Worm (Caenorhabditis elegans) whole organism, L4 larva: ENCODE data around the gene cdh-8.

Experiments
- D1046.2 ChIP-seq: fragments of 200-800 bp; sonication (Bioruptor generic); IDR thresholded peaks from 2 replicates; pipeline ENCODE4 v1.3.6; 2022; ENCODE audit warnings: missing genetic modification characterization, missing compliant biosample characterization
- F26F4.8 ChIP-seq: fragments of 200-800 bp; sonication (Bioruptor generic); conservative IDR thresholded peaks from 2 replicates; pipeline ENCODE4 v1.3.6; 2022; ENCODE audit warnings: missing genetic modification characterization, missing compliant biosample characterization
- F37D6.2 ChIP-seq: sonication (generic microtip); optimal IDR thresholded peaks from 2 replicates; lab custom pipeline; 2016; ENCODE audit warnings: mild to moderate bottlenecking, missing genetic modification characterization, missing compliant biosample characterization
- F44E2.7 ChIP-seq: fragments of 200-800 bp; sonication (Bioruptor generic); IDR thresholded peaks from 2 replicates; pipeline ENCODE4 v2.1.2; 2022; ENCODE audit warnings: missing genetic modification characterization, missing compliant biosample characterization
- Y105C5A.15 ChIP-seq: fragments of 200-800 bp; sonication (Bioruptor generic); IDR thresholded peaks from 2 replicates; pipeline ENCODE4 v1.3.6; 2022; ENCODE audit warnings: missing genetic modification characterization, missing compliant biosample characterization
- Y5F2A.4 ChIP-seq: fragments of 200-800 bp; sonication (Bioruptor generic); optimal IDR thresholded peaks from 2 replicates; lab custom pipeline; 2018; ENCODE audit warnings: mild to moderate bottlenecking, missing genetic modification characterization, missing compliant biosample characterization
- ZK546.5 ChIP-seq, 2 experiments: sonication (generic microtip); optimal IDR thresholded peaks; 2 replicates each; lab custom pipeline; 2017; ENCODE audit warnings: missing biosample characterization in 2 of 2, missing genetic modification characterization in 2 of 2
- aha-1 ChIP-seq: fragments of 150-350 bp; peaks from one replicate; lab custom pipeline; 2014; ENCODE audit warnings: missing biosample characterization, missing genetic modification characterization
- ceh-20 ChIP-seq: fragments of 200-800 bp; sonication (Bioruptor generic); IDR thresholded peaks from 2 replicates; pipeline ENCODE4 v1.3.6; 2022; ENCODE audit warnings: missing genetic modification reagents, missing genetic modification characterization, missing compliant biosample characterization
- ceh-28 ChIP-seq: fragments of 150-350 bp; optimal IDR thresholded peaks from 2 replicates; lab custom pipeline; 2014; ENCODE audit warnings: missing biosample characterization, missing genetic modification reagents, missing genetic modification characterization
- ceh-32 ChIP-seq: sonication (generic microtip); optimal IDR thresholded peaks from 2 replicates; lab custom pipeline; 2016; ENCODE audit warnings: mild to moderate bottlenecking, missing genetic modification characterization, missing compliant biosample characterization; ENCODE audit not compliant: poor library complexity
- ceh-44 ChIP-seq: fragments of 200-800 bp; sonication (Bioruptor generic); IDR thresholded peaks from 2 replicates; pipeline ENCODE4 v1.3.6; 2022; ENCODE audit warnings: missing genetic modification reagents, missing genetic modification characterization, missing compliant biosample characterization
- ctbp-1 ChIP-seq: fragments of 200-800 bp; sonication (Bioruptor generic); IDR thresholded peaks from 2 replicates; pipeline ENCODE4 v1.3.6; 2022; ENCODE audit warnings: missing genetic modification reagents, missing genetic modification characterization, missing compliant biosample characterization
- daf-16 ChIP-seq, 3 experiments: sonication (generic microtip); optimal IDR thresholded peaks; 2 replicates each; lab custom pipeline; 2016 to 2017; ENCODE audit warnings: missing genetic modification characterization in 3 of 3, missing genetic modification reagents in 3 of 3, mild to moderate bottlenecking in 2 of 3, missing compliant biosample characterization in 2 of 3, missing biosample characterization in 1 of 3, moderate library complexity in 1 of 3
- daf-8 ChIP-seq: fragments of 200-800 bp; sonication (Bioruptor generic); IDR thresholded peaks from 2 replicates; pipeline ENCODE4 v1.3.6; 2022; ENCODE audit warnings: missing genetic modification characterization, missing compliant biosample characterization
- dpl-1 ChIP-seq: fragments of 150-350 bp; optimal IDR thresholded peaks from 2 replicates; lab custom pipeline; 2014; ENCODE audit warnings: missing biosample characterization, missing genetic modification reagents, missing genetic modification characterization
- duxl-1 ChIP-seq: sonication (generic microtip); optimal IDR thresholded peaks from 2 replicates; lab custom pipeline; 2016; ENCODE audit warnings: mild to moderate bottlenecking, missing genetic modification characterization, moderate library complexity, missing compliant biosample characterization; ENCODE audit not compliant: poor library complexity
- dve-1 ChIP-seq: sonication (generic microtip); optimal IDR thresholded peaks from 2 replicates; lab custom pipeline; 2017; ENCODE audit warnings: antibody characterized with exemption, mild to moderate bottlenecking, missing genetic modification characterization, missing compliant biosample characterization; ENCODE audit not compliant: insufficient read depth
- gei-8 ChIP-seq: fragments of 200-800 bp; sonication (Bioruptor generic); optimal IDR thresholded peaks from 2 replicates; lab custom pipeline; 2018; ENCODE audit warnings: mild to moderate bottlenecking, missing genetic modification characterization, missing compliant biosample characterization
- hif-1 ChIP-seq, 2 experiments: sonication (generic microtip); optimal IDR thresholded peaks; 2 replicates each; lab custom pipeline; 2016 to 2017; ENCODE audit warnings: missing compliant biosample characterization in 2 of 2, missing genetic modification characterization in 2 of 2, missing genetic modification reagents in 2 of 2, missing genotype in 2 of 2, mild to moderate bottlenecking in 1 of 2
- hlh-11 ChIP-seq: fragments of 200-800 bp; sonication (Bioruptor generic); optimal IDR thresholded peaks from 2 replicates; lab custom pipeline; 2018; ENCODE audit warnings: mild to moderate bottlenecking, missing genetic modification characterization, missing compliant biosample characterization
- hlh-30 ChIP-seq: sonication (generic microtip); optimal IDR thresholded peaks from 2 replicates; lab custom pipeline; 2017; ENCODE audit warnings: antibody characterized with exemption, mild to moderate bottlenecking, missing genetic modification characterization, missing compliant biosample characterization; ENCODE audit not compliant: insufficient read depth
- lin-15B ChIP-seq: fragments of 150-350 bp; sonication (generic microtip); optimal IDR thresholded peaks from 3 replicates; lab custom pipeline; 2014; ENCODE audit warnings: missing biosample characterization, missing genetic modification characterization
- lsy-2 ChIP-seq, 2 experiments: fragments of 150-350 bp in 1 of 2; sonication (generic microtip) in 1 of 2; optimal IDR thresholded peaks; 2 replicates each; lab custom pipeline; 2014 to 2017; ENCODE audit warnings: missing biosample characterization in 2 of 2, missing genetic modification characterization in 2 of 2
- madf-9 ChIP-seq: fragments of 200-800 bp; sonication (Bioruptor generic); conservative IDR thresholded peaks from 2 replicates; pipeline ENCODE4 v1.3.6; 2022; ENCODE audit warnings: missing genetic modification reagents, missing genetic modification characterization, missing compliant biosample characterization
- mdl-1 ChIP-seq, 2 experiments: fragments of 150-350 bp in 1 of 2; sonication (generic microtip) in 1 of 2; optimal IDR thresholded peaks; 2 replicates each; lab custom pipeline; 2014 to 2017; ENCODE audit warnings: missing biosample characterization in 2 of 2, missing genetic modification characterization in 2 of 2
- mep-1 ChIP-seq: fragments of 150-350 bp; sonication (generic microtip); optimal IDR thresholded peaks from 3 replicates; lab custom pipeline; 2014; ENCODE audit warnings: missing biosample characterization, missing genetic modification characterization
- mes-2 ChIP-seq: sonication (generic microtip); optimal IDR thresholded peaks from 2 replicates; lab custom pipeline; 2016; ENCODE audit warnings: missing genotype, mild to moderate bottlenecking, missing genetic modification characterization, missing compliant biosample characterization; ENCODE audit not compliant: poor library complexity, severe bottlenecking
- nhr-10 ChIP-seq: fragments of 150-350 bp; optimal IDR thresholded peaks from 2 replicates; lab custom pipeline; 2014; ENCODE audit warnings: missing biosample characterization, missing genetic modification characterization
- nhr-237 ChIP-seq: sonication (generic microtip); optimal IDR thresholded peaks from 2 replicates; lab custom pipeline; 2017; ENCODE audit warnings: missing biosample characterization, missing genetic modification characterization
- nhr-25 ChIP-seq: sonication (generic microtip); optimal IDR thresholded peaks from 2 replicates; lab custom pipeline; 2017; ENCODE audit warnings: missing genetic modification characterization, mild to moderate bottlenecking, missing compliant biosample characterization, antibody characterized with exemption, moderate library complexity, borderline replicate concordance; ENCODE audit not compliant: insufficient read depth
- nhr-41 ChIP-seq: fragments of 200-800 bp; sonication (Bioruptor generic); IDR thresholded peaks from 2 replicates; pipeline ENCODE4 v1.3.6; 2022; ENCODE audit warnings: missing genetic modification reagents, missing genetic modification characterization, missing compliant biosample characterization
- nhr-42 ChIP-seq: fragments of 200-800 bp; sonication (Bioruptor generic); IDR thresholded peaks from 2 replicates; pipeline ENCODE4 v1.3.6; 2022; ENCODE audit warnings: missing genetic modification characterization, missing compliant biosample characterization
- pqm-1 ChIP-seq: sonication (generic microtip); optimal IDR thresholded peaks from 2 replicates; lab custom pipeline; 2017; ENCODE audit warnings: missing biosample characterization, missing genetic modification characterization
- rbr-2 ChIP-seq: sonication (generic microtip); optimal IDR thresholded peaks from 2 replicates; lab custom pipeline; 2016; ENCODE audit warnings: missing genotype, missing genetic modification characterization, missing compliant biosample characterization
- saeg-2 ChIP-seq: fragments of 200-800 bp; sonication (Bioruptor generic); IDR thresholded peaks from 2 replicates; pipeline ENCODE4 v1.3.6; 2022; ENCODE audit warnings: missing genetic modification reagents, missing genetic modification characterization, missing compliant biosample characterization
- set-16 ChIP-seq: fragments of 200-800 bp; sonication (Bioruptor generic); IDR thresholded peaks from 2 replicates; pipeline ENCODE4 v1.3.6; 2022; ENCODE audit warnings: missing genetic modification reagents, missing genetic modification characterization, missing compliant biosample characterization
- snpc-1.2 ChIP-seq: fragments of 200-800 bp; sonication (Bioruptor generic); IDR thresholded peaks from 2 replicates; pipeline ENCODE4 v1.3.6; 2022; ENCODE audit warnings: missing genetic modification reagents, missing genetic modification characterization, missing compliant biosample characterization
- tag-97 ChIP-seq: fragments of 200-800 bp; sonication (Bioruptor generic); IDR thresholded peaks from 2 replicates; pipeline ENCODE4 v1.3.6; 2022; ENCODE audit warnings: missing genetic modification characterization, missing compliant biosample characterization
- unc-130 ChIP-seq: sonication (generic microtip); optimal IDR thresholded peaks from 2 replicates; lab custom pipeline; 2016; ENCODE audit warnings: missing genetic modification reagents, missing genetic modification characterization, missing compliant biosample characterization
- unc-39 ChIP-seq: sonication (generic microtip); optimal IDR thresholded peaks from 2 replicates; lab custom pipeline; 2017; ENCODE audit warnings: missing biosample characterization, missing genetic modification characterization
- unc-62 ChIP-seq, 3 experiments: fragments of 150-350 bp in 1 of 3; sonication (generic microtip); optimal IDR thresholded peaks in 2 of 3; peaks in 1 of 3; 1 replicate in 1 of 3; 2 replicates in 2 of 3; lab custom pipeline; 2014 to 2017; ENCODE audit warnings: missing biosample characterization in 3 of 3, missing genetic modification characterization in 3 of 3, missing genetic modification reagents in 3 of 3, missing genotype in 1 of 3
- zip-11 ChIP-seq: fragments of 200-800 bp; sonication (Bioruptor generic); IDR thresholded peaks from 2 replicates; pipeline ENCODE4 v1.3.6; 2022; ENCODE audit warnings: missing genetic modification characterization, missing compliant biosample characterization
- zip-2 ChIP-seq: fragments of 150-350 bp; optimal IDR thresholded peaks from 2 replicates; lab custom pipeline; 2014; ENCODE audit warnings: missing biosample characterization, missing genetic modification characterization
- ztf-11 ChIP-seq: fragments of 150-350 bp; optimal IDR thresholded peaks from 2 replicates; lab custom pipeline; 2014; ENCODE audit warnings: missing biosample characterization, missing genetic modification characterization

cdh-8 gene

ce11 chrIV:343279-343678 is 3.7 kb downstream of the cdh-8 start:
- TF ChIP-seq rbr-2 = no peak
- peak in 1 of 2 experiments; percentile 74 for TF ChIP-seq unc-62 (GFP tag; optimal IDR thresholded peaks at IDR 0.05 in 1 of 2; lab: Kevin White, UChicago)
- TF ChIP-seq unc-62 (tag; optimal IDR thresholded peaks at IDR 0.05; lab: Kevin White, UChicago) = no peak

ce11 chrIV:364983-365382 is 25.4 kb downstream of the cdh-8 start:
- TF ChIP-seq hlh-11 (peak; percentile 27), hif-1 (tag; optimal IDR thresholded peaks at IDR 0.05; lab: Kevin White, UChicago) (peak in 1 of 2 experiments; percentile 85), set-16 (GFP tag; lab: Robert Waterston, UW) (no peak)

ce11 chrIV:366406-366805 is 26.8 kb downstream of the cdh-8 start:
- TF ChIP-seq hlh-11 (peak; percentile 23), unc-62 (GFP tag; optimal IDR thresholded peaks at IDR 0.05 in 1 of 2; lab: Kevin White, UChicago) (peak in 1 of 2 experiments; percentile 91), unc-62 (tag; optimal IDR thresholded peaks at IDR 0.05; lab: Kevin White, UChicago) (no peak), hlh-30 (tag; lab: Kevin White, UChicago) (peak; percentile 32), pqm-1 (tag; lab: Kevin White, UChicago) (no peak), mdl-1 (tag; optimal IDR thresholded peaks at IDR 0.05; lab: Kevin White, UChicago) (peak in 1 of 2 experiments; percentile 49), dpl-1 (GFP tag; lab: Kevin White, UChicago) (no peak), daf-8 (no peak), snpc-1.2 (no peak), madf-9 (no peak), lin-15B (tag; lab: Kevin White, UChicago) (no peak), rbr-2 (peak; percentile 53), dve-1 (tag; lab: Kevin White, UChicago) (no peak), lsy-2 (tag; optimal IDR thresholded peaks at IDR 0.05; lab: Kevin White, UChicago) (peak in 1 of 2 experiments; percentile 70), mep-1 (tag; lab: Kevin White, UChicago) (peak; percentile 37), ZK546.5 (tag; optimal IDR thresholded peaks at IDR 0.05; lab: Kevin White, UChicago) (no peak), nhr-237 (tag; lab: Kevin White, UChicago) (no peak), saeg-2 (no peak), ceh-28 (tag; lab: Kevin White, UChicago) (no peak), F37D6.2 (tag; lab: Kevin White, UChicago) (no peak), Y105C5A.15 (GFP tag; lab: Robert Waterston, UW) (no peak), zip-11 (GFP tag; lab: Robert Waterston, UW) (no peak), daf-16 (GFP tag; optimal IDR thresholded peaks at IDR 0.05; lab: Kevin White, UChicago) (peak in 1 of 2 experiments; percentile 61), daf-16 (tag; optimal IDR thresholded peaks at IDR 0.05; lab: Kevin White, UChicago) (no peak), D1046.2 (GFP tag; lab: Robert Waterston, UW) (no peak), nhr-25 (tag; lab: Kevin White, UChicago) (no peak), zip-2 (tag; lab: Kevin White, UChicago) (no peak), ceh-44 (no peak), Y5F2A.4 (GFP tag; lab: Kevin White, UChicago) (no peak), ztf-11 (no peak), ctbp-1 (GFP tag; lab: Robert Waterston, UW) (no peak), F44E2.7 (GFP tag; lab: Robert Waterston, UW) (no peak), duxl-1 (tag; lab: Kevin White, UChicago) (no peak), gei-8 (GFP tag; lab: Kevin White, UChicago) (no peak), set-16 (GFP tag; lab: Robert Waterston, UW) (no peak), nhr-41 (GFP tag; lab: Robert Waterston, UW) (no peak), nhr-42 (GFP tag; lab: Robert Waterston, UW) (no peak), tag-97 (GFP tag; lab: Robert Waterston, UW) (no peak), F26F4.8 (no peak), aha-1 (tag; lab: Kevin White, UChicago) (peak; percentile 90), nhr-10 (no peak), ceh-32 (tag; lab: Kevin White, UChicago) (no peak), ceh-20 (no peak), mes-2 (tag; lab: Kevin White, UChicago) (no peak), unc-39 (tag; lab: Kevin White, UChicago) (no peak), unc-130 (GFP tag; lab: Kevin White, UChicago) (no peak)
